Fruit fly (Drosophila melanogaster) whole organism, embryonic: ENCODE measurements around the gene bol.

ENCODE experiments used
- Antp ChIP-seq: fragments of 200-800 bp; sonication (Bioruptor generic); optimal IDR thresholded peaks from 3 replicates; lab custom pipeline; 2016; ENCODE audit warnings: missing biosample characterization, missing genetic modification characterization
- Atf6 ChIP-seq: fragments of 200-800 bp; sonication (Bioruptor generic); IDR thresholded peaks from 2 replicates; pipeline ENCODE4 v1.3.6; 2022; ENCODE audit warnings: missing biosample characterization, missing genetic modification characterization
- B-H2 ChIP-seq: fragments of 200-800 bp; sonication (Bioruptor generic); optimal IDR thresholded peaks from 2 replicates; lab custom pipeline; 2018; ENCODE audit warnings: missing biosample characterization, mild to moderate bottlenecking, missing genetic modification characterization
- C15 ChIP-seq: fragments of 200-800 bp; sonication (Bioruptor generic); IDR thresholded peaks from 3 replicates; pipeline ENCODE4 v1.3.6; 2022; ENCODE audit warnings: missing biosample characterization, missing genetic modification characterization
- CG1024 ChIP-seq: fragments of 200-800 bp; sonication (Bioruptor generic); IDR thresholded peaks from 2 replicates; pipeline ENCODE4 v1.3.6; 2022; ENCODE audit warnings: missing biosample characterization, missing genetic modification characterization
- CG10267 ChIP-seq: fragments of 200-800 bp; sonication (Bioruptor generic); optimal IDR thresholded peaks from 2 replicates; lab custom pipeline; 2018; ENCODE audit warnings: missing biosample characterization, mild to moderate bottlenecking, missing genetic modification characterization, moderate library complexity
- CG10979 ChIP-seq: fragments of 200-800 bp; sonication (Bioruptor generic); optimal IDR thresholded peaks from 2 replicates; lab custom pipeline; 2018; ENCODE audit warnings: missing biosample characterization, mild to moderate bottlenecking, missing genetic modification characterization, moderate library complexity
- CG11093 ChIP-seq: fragments of 200-800 bp; sonication (Bioruptor generic); IDR thresholded peaks from 3 replicates; pipeline ENCODE4 v1.3.6; 2022; ENCODE audit warnings: missing biosample characterization, missing genetic modification characterization
- CG11247 ChIP-seq: fragments of 200-800 bp; sonication (Bioruptor generic); IDR thresholded peaks from 2 replicates; pipeline ENCODE4 v1.3.6; 2022; ENCODE audit warnings: missing biosample characterization, missing genetic modification characterization
- CG12155 ChIP-seq: fragments of 200-800 bp; sonication (Bioruptor generic); optimal IDR thresholded peaks from 3 replicates; lab custom pipeline; 2016; ENCODE audit warnings: missing biosample characterization, missing genetic modification characterization
- CG15269 ChIP-seq: fragments of 200-800 bp; sonication (Bioruptor generic); optimal IDR thresholded peaks from 2 replicates; lab custom pipeline; 2018; ENCODE audit warnings: missing biosample characterization, mild to moderate bottlenecking, missing genetic modification characterization, moderate library complexity
- CG1529 ChIP-seq: fragments of 200-800 bp; sonication (Bioruptor generic); optimal IDR thresholded peaks from 3 replicates; lab custom pipeline; 2018; ENCODE audit warnings: missing biosample characterization, missing genetic modification characterization
- CG1602 ChIP-seq: fragments of 200-800 bp; sonication (Bioruptor generic); optimal IDR thresholded peaks from 3 replicates; lab custom pipeline; 2016; ENCODE audit warnings: missing biosample characterization, missing genetic modification characterization
- CG16815 ChIP-seq: fragments of 200-800 bp; sonication (Bioruptor generic); optimal IDR thresholded peaks from 3 replicates; lab custom pipeline; 2017; ENCODE audit warnings: missing biosample characterization, mild to moderate bottlenecking, missing genetic modification characterization
- CG16863 ChIP-seq: fragments of 200-800 bp; sonication (Bioruptor generic); optimal IDR thresholded peaks from 3 replicates; lab custom pipeline; 2016; ENCODE audit warnings: missing biosample characterization, missing genetic modification characterization
- CG17385 ChIP-seq: fragments of 200-800 bp; sonication (Bioruptor generic); optimal IDR thresholded peaks from 3 replicates; lab custom pipeline; 2018; ENCODE audit warnings: missing biosample characterization, mild to moderate bottlenecking, missing genetic modification characterization
- CG17912 ChIP-seq: fragments of 200-800 bp; sonication (Bioruptor generic); optimal IDR thresholded peaks from 2 replicates; lab custom pipeline; 2018; ENCODE audit warnings: missing biosample characterization, mild to moderate bottlenecking, missing genetic modification characterization
- CG2120 ChIP-seq: fragments of 200-800 bp; sonication (Bioruptor generic); optimal IDR thresholded peaks from 3 replicates; lab custom pipeline; 2016; ENCODE audit warnings: missing biosample characterization, missing genetic modification characterization
- CG34376 ChIP-seq: fragments of 200-800 bp; sonication (Bioruptor generic); optimal IDR thresholded peaks from 2 replicates; lab custom pipeline; 2018; ENCODE audit warnings: missing biosample characterization, mild to moderate bottlenecking, missing genetic modification characterization
- CG4328 ChIP-seq: fragments of 200-800 bp; sonication (Bioruptor generic); optimal IDR thresholded peaks from 3 replicates; lab custom pipeline; 2017; ENCODE audit warnings: missing biosample characterization, missing genetic modification reagents, missing genetic modification characterization
- CG4707 ChIP-seq: fragments of 200-800 bp; sonication (Bioruptor generic); optimal IDR thresholded peaks from 2 replicates; lab custom pipeline; 2018; ENCODE audit warnings: missing biosample characterization, mild to moderate bottlenecking, missing genetic modification characterization, moderate library complexity
- CG4730 ChIP-seq: fragments of 200-800 bp; sonication (Bioruptor generic); IDR thresholded peaks from 2 replicates; pipeline ENCODE4 v1.3.6; 2022; ENCODE audit warnings: missing biosample characterization, missing genetic modification characterization
- CG7372 ChIP-seq: fragments of 200-800 bp; sonication (Bioruptor generic); IDR thresholded peaks from 2 replicates; pipeline ENCODE4 v1.3.6; 2022; ENCODE audit warnings: missing biosample characterization, missing genetic modification characterization
- CG8478 ChIP-seq: fragments of >200 bp; optimal IDR thresholded peaks from 2 replicates; lab custom pipeline; 2018
- Dfd ChIP-seq, 2 experiments: fragments of >200 bp; optimal IDR thresholded peaks; 2 replicates each; lab custom pipeline; 2017; ENCODE audit warnings: missing biosample characterization in 2 of 2, missing genetic modification characterization in 2 of 2
- Doc2 ChIP-seq: fragments of 200-800 bp; sonication (Bioruptor generic); IDR thresholded peaks from 2 replicates; pipeline ENCODE4 v1.3.6; 2022; ENCODE audit warnings: missing biosample characterization, missing genetic modification characterization
- Drgx ChIP-seq: fragments of 200-800 bp; sonication (Bioruptor generic); IDR thresholded peaks from 2 replicates; pipeline ENCODE4 v1.3.6; 2022; ENCODE audit warnings: missing biosample characterization, missing genetic modification characterization
- Gug ChIP-seq: fragments of 200-800 bp; sonication (Bioruptor generic); IDR thresholded peaks from 4 replicates; pipeline ENCODE4 v1.3.6; 2022; ENCODE audit warnings: missing biosample characterization, missing genetic modification characterization
- Lim3 ChIP-seq: fragments of 200-800 bp; sonication (Bioruptor generic); IDR thresholded peaks from 2 replicates; pipeline ENCODE4 v1.3.6; 2022; ENCODE audit warnings: missing biosample characterization, missing genetic modification characterization
- Mrtf ChIP-seq: fragments of 200-800 bp; sonication (Bioruptor generic); IDR thresholded peaks from 3 replicates; pipeline ENCODE4 v1.3.6; 2022; ENCODE audit warnings: missing biosample characterization, missing genetic modification characterization
- Neu2 ChIP-seq: fragments of 200-800 bp; sonication (Bioruptor generic); optimal IDR thresholded peaks from 3 replicates; lab custom pipeline; 2016; ENCODE audit warnings: missing biosample characterization, missing genetic modification characterization, borderline replicate concordance
- Optix ChIP-seq: fragments of 200-800 bp; sonication (Bioruptor generic); IDR thresholded peaks from 3 replicates; pipeline ENCODE4 v1.3.6; 2022; ENCODE audit warnings: missing biosample characterization, missing genetic modification characterization
- Ptx1 ChIP-seq: fragments of 200-800 bp; sonication (Bioruptor generic); IDR thresholded peaks from 2 replicates; pipeline ENCODE4 v1.3.6; 2022; ENCODE audit warnings: missing biosample characterization, missing genetic modification characterization
- Sry-δ ChIP-seq: fragments of 200-800 bp; sonication (Bioruptor generic); optimal IDR thresholded peaks from 2 replicates; lab custom pipeline; 2016; ENCODE audit warnings: missing biosample characterization, missing genetic modification characterization
- Stat92E ChIP-seq, 3 experiments: fragments of >200 bp in 2 of 3; fragments of 200-800 bp in 1 of 3; sonication (Bioruptor generic) in 1 of 3; optimal IDR thresholded peaks; 2 replicates each; lab custom pipeline; 2017 to 2019; ENCODE audit warnings: missing biosample characterization in 3 of 3, missing genetic modification characterization in 3 of 3, mild to moderate bottlenecking in 1 of 3, moderate library complexity in 1 of 3
- Trl ChIP-seq, 3 experiments: fragments of >200 bp in 2 of 3; fragments of 200-800 bp in 1 of 3; sonication (Bioruptor generic) in 1 of 3; optimal IDR thresholded peaks; 2 replicates in 1 of 3; 3 replicates in 2 of 3; lab custom pipeline; 2016 to 2017; ENCODE audit warnings: missing biosample characterization in 1 of 3, missing genetic modification characterization in 1 of 3
- btn ChIP-seq: fragments of 200-800 bp; sonication (Bioruptor generic); optimal IDR thresholded peaks from 2 replicates; lab custom pipeline; 2016; ENCODE audit warnings: missing biosample characterization, missing genetic modification characterization
- cg ChIP-seq: fragments of 200-800 bp; sonication (Bioruptor generic); optimal IDR thresholded peaks from 3 replicates; lab custom pipeline; 2019; ENCODE audit warnings: missing biosample characterization, mild to moderate bottlenecking, missing genetic modification characterization, moderate library complexity
- crc ChIP-seq: fragments of 200-800 bp; sonication (Bioruptor generic); optimal IDR thresholded peaks from 2 replicates; lab custom pipeline; 2016; ENCODE audit warnings: missing biosample characterization, missing genetic modification characterization
- eyg ChIP-seq: fragments of 200-800 bp; sonication (Bioruptor generic); optimal IDR thresholded peaks from 3 replicates; lab custom pipeline; 2016; ENCODE audit warnings: missing biosample characterization, missing genetic modification characterization
- kni ChIP-seq: fragments of 200-800 bp; sonication (Bioruptor generic); optimal IDR thresholded peaks from 3 replicates; lab custom pipeline; 2017; ENCODE audit warnings: mild to moderate bottlenecking, missing biosample characterization, missing genetic modification reagents, missing genetic modification characterization
- mld ChIP-seq: fragments of 200-800 bp; sonication (Bioruptor generic); IDR thresholded peaks from 3 replicates; pipeline ENCODE4 v1.3.6; 2022; ENCODE audit warnings: missing biosample characterization, missing genetic modification characterization; ENCODE audit not compliant: partially characterized antibody
- nau ChIP-seq: fragments of 200-800 bp; sonication (Bioruptor generic); optimal IDR thresholded peaks from 3 replicates; lab custom pipeline; 2017; ENCODE audit warnings: missing biosample characterization, mild to moderate bottlenecking, missing genetic modification characterization, missing genetic modification reagents
- nmo ChIP-seq: fragments of 200-800 bp; sonication (Bioruptor generic); optimal IDR thresholded peaks from 2 replicates; lab custom pipeline; 2018; ENCODE audit warnings: missing biosample characterization, mild to moderate bottlenecking, missing genetic modification characterization, moderate library complexity
- pho ChIP-seq: fragments of 200-800 bp; sonication (Bioruptor generic); optimal IDR thresholded peaks from 2 replicates; lab custom pipeline; 2016; ENCODE audit warnings: missing biosample characterization, missing genetic modification characterization
- sna ChIP-seq: fragments of 200-800 bp; sonication (Bioruptor generic); IDR thresholded peaks from 2 replicates; pipeline ENCODE4 v1.3.6; 2022; ENCODE audit warnings: missing biosample characterization, missing genetic modification characterization; ENCODE audit not compliant: partially characterized antibody
- sob ChIP-seq: fragments of 200-800 bp; sonication (Bioruptor generic); IDR thresholded peaks from 2 replicates; pipeline ENCODE4 v1.3.6; 2022; ENCODE audit warnings: missing biosample characterization, missing genetic modification characterization
- tin ChIP-seq: fragments of 200-800 bp; sonication (Bioruptor generic); optimal IDR thresholded peaks from 3 replicates; lab custom pipeline; 2016; ENCODE audit warnings: missing biosample characterization, missing genetic modification characterization
- wek ChIP-seq: fragments of 200-800 bp; sonication (Bioruptor generic); optimal IDR thresholded peaks from 3 replicates; lab custom pipeline; 2018; ENCODE audit warnings: missing biosample characterization, mild to moderate bottlenecking, missing genetic modification characterization, moderate library complexity
- z ChIP-seq: fragments of 200-800 bp; sonication (Bioruptor generic); IDR thresholded peaks from 3 replicates; pipeline ENCODE4 v1.3.6; 2022; ENCODE audit warnings: missing biosample characterization, missing genetic modification characterization

bol gene

DNA sequence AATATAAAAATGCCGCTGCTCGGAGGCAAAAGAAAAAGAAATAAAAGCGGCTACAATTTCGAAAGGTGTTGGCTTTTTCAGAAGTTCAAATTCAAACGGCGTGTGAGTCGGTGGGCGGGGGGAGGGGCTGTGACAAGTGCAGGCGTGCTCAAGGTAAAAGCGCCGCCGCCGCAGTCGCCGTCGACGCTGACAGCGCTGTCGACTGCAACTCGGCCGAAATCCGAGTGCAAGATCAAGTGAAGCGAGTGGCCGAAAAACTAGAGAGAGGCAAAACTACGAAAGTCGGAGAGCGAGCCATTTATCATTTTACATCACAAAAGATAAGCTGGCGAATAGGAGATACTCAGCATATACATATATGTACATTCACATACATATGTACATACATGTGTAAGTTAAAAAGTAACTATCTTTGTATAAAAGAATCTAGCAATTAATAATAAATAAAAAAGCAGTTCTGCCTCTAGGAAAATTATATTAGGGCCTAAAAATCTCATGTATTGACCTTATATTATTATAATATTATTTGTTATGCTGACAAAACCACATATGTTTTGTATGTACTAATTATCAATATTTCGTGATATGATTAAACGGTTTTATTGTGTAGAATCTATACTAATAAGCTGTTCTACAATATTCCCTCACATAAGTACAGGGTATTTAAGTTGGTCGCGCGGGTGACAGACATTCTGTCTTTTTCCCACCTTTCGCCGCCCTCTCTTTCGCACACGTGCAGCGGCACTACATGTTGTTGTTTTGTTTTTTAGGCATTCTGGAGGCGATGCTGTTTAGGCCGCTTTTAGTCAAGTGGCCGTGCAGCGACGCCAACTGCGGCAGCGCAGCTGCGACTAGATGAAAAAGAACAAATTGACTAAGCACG, 5.3 kb downstream of the bol start (continued):
- no peak for TF ChIP-seq CG4730 (GFP tag; lab: Robert Waterston, UW)
- peak; percentile 84 for TF ChIP-seq z (GFP tag; lab: Robert Waterston, UW)
- no peak for TF ChIP-seq CG7372 (GFP tag; lab: Robert Waterston, UW)
- TF ChIP-seq Sry-δ (GFP tag; lab: Kevin White, UChicago), result no peak
- no peak for TF ChIP-seq Gug (GFP tag; lab: Robert Waterston, UW)
- TF ChIP-seq sob, result no peak
- no peak for TF ChIP-seq C15
- TF ChIP-seq wek (GFP tag; lab: Kevin White, UChicago), result no peak
- TF ChIP-seq CG10979 (tag; lab: Kevin White, UChicago), result peak; percentile 84
- TF ChIP-seq Drgx (GFP tag; lab: Robert Waterston, UW), result no peak
- TF ChIP-seq eyg (GFP tag; lab: Kevin White, UChicago), result no peak
- no peak for TF ChIP-seq B-H2 (GFP tag; lab: Kevin White, UChicago)
- peak in 1 of 3 experiments; percentile 26 for TF ChIP-seq Stat92E (GFP tag; optimal IDR thresholded peaks at IDR 0.05; lab: Kevin White, UChicago)
- TF ChIP-seq Trl (optimal IDR thresholded peaks at IDR 0.05; lab: Kevin White, UChicago), result peak; percentile 18 to 51
- no peak for TF ChIP-seq Trl (GFP tag; optimal IDR thresholded peaks at IDR 0.05; lab: Kevin White, UChicago)
- TF ChIP-seq tin, result peak; percentile 51
- no peak for TF ChIP-seq Atf6 (GFP tag; lab: Robert Waterston, UW)
- peak; percentile 73 for TF ChIP-seq CG10267 (tag; lab: Kevin White, UChicago)
- TF ChIP-seq nau (GFP tag; lab: Kevin White, UChicago), result peak; percentile 58
- no peak for TF ChIP-seq Antp (GFP tag; lab: Kevin White, UChicago)
- TF ChIP-seq mld (GFP tag; lab: Robert Waterston, UW), result no peak
- TF ChIP-seq CG4328, result no peak
- peak; percentile 73 for TF ChIP-seq CG1529 (GFP tag; lab: Kevin White, UChicago)
- TF ChIP-seq CG16863 (GFP tag; lab: Kevin White, UChicago), result no peak
- TF ChIP-seq CG1602 (GFP tag; lab: Kevin White, UChicago), result peak; percentile 78
- peak; percentile 35 for TF ChIP-seq CG2120 (GFP tag; lab: Kevin White, UChicago)
- no peak for TF ChIP-seq CG1024
- no peak for TF ChIP-seq sna (GFP tag; lab: Robert Waterston, UW)
- TF ChIP-seq CG15269, result peak; percentile 80
- no peak for TF ChIP-seq pho
- TF ChIP-seq CG34376 (GFP tag; lab: Kevin White, UChicago), result no peak
- peak; percentile 75 for TF ChIP-seq CG17385 (GFP tag; lab: Kevin White, UChicago)
- peak; percentile 41 for TF ChIP-seq Ptx1 (GFP tag; lab: Robert Waterston, UW)
- no peak for TF ChIP-seq cg (GFP tag; lab: Kevin White, UChicago)
- TF ChIP-seq kni, result peak; percentile 48
- peak; percentile 10 for TF ChIP-seq CG17912 (GFP tag; lab: Kevin White, UChicago)
- TF ChIP-seq CG8478 (lab: Kevin White, UChicago), result no peak
- TF ChIP-seq CG12155 (GFP tag; lab: Kevin White, UChicago), result peak; percentile 41
- TF ChIP-seq CG16815 (GFP tag; lab: Kevin White, UChicago), result peak; percentile 62
- TF ChIP-seq nmo (GFP tag; lab: Kevin White, UChicago), result peak; percentile 89
- peak; percentile 32; the same call in 1 of the 3 replicates for TF ChIP-seq CG11093 (GFP tag; lab: Robert Waterston, UW)
- TF ChIP-seq btn (GFP tag; lab: Kevin White, UChicago), result no peak
- TF ChIP-seq Optix (GFP tag; lab: Robert Waterston, UW), result no peak
- TF ChIP-seq CG4707 (GFP tag; lab: Kevin White, UChicago), result no peak
- no peak for TF ChIP-seq Mrtf (GFP tag; lab: Robert Waterston, UW)
- TF ChIP-seq Neu2 (GFP tag; lab: Kevin White, UChicago), result no peak
- no peak for TF ChIP-seq CG11247 (GFP tag; lab: Robert Waterston, UW)
- no peak for TF ChIP-seq Doc2 (GFP tag; lab: Robert Waterston, UW)
- no peak for TF ChIP-seq Lim3
- TF ChIP-seq Dfd (GFP tag; optimal IDR thresholded peaks at IDR 0.05; lab: Kevin White, UChicago), result no peak
- TF ChIP-seq crc (GFP tag; lab: Kevin White, UChicago), result no peak
